Worm (Caenorhabditis elegans) whole organism, dauer: Measurements from ENCODE around the gene K10G9.2.

Experiments used
- unc-62 ChIP-seq: sonication (generic microtip); optimal IDR thresholded peaks from 2 replicates; lab custom pipeline; 2017; ENCODE audit warnings: missing biosample characterization, missing genetic modification reagents, missing genetic modification characterization

Gene K10G9.2

DNA sequence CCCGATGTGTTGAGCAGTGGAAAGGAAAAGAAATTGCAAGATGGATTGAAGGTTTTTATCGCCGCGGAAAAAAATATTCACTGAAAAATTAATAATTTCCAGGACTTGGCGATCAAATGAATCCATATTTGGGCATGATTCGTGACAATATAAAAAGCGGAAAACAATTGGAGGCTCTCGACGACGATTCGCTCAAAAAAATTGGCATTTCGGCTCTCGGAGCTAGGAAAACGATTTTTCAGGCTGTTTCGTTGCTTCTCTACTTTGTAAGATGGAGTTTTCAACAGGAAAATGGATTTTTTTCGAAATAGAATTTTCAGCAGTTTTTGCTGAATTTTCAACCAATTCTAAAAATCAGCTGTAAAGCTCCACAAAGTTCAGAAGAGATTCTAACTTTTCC is 13.9 kb upstream of the K10G9.2 start:
- no peak for TF ChIP-seq unc-62 (GFP tag; lab: Kevin White, UChicago)

ce11 chrIII:10278826-10279225 is 6.9 kb upstream of the K10G9.2 start, which contains the start of gene pad-2:
Gene pad-2 (plus strand): TSS chrIII:10279126.
- no peak for TF ChIP-seq unc-62 (GFP tag; lab: Kevin White, UChicago)

- no peak for TF ChIP-seq unc-62 (GFP tag; lab: Kevin White, UChicago)
Observed at ce11 chrIII:10284214-10284613, 1.5 kb upstream of the K10G9.2 start.

ce11 chrIII:10289790-10290189 is 4.1 kb downstream of the K10G9.2 start:
- TF ChIP-seq unc-62 (GFP tag; lab: Kevin White, UChicago): no peak

DNA sequence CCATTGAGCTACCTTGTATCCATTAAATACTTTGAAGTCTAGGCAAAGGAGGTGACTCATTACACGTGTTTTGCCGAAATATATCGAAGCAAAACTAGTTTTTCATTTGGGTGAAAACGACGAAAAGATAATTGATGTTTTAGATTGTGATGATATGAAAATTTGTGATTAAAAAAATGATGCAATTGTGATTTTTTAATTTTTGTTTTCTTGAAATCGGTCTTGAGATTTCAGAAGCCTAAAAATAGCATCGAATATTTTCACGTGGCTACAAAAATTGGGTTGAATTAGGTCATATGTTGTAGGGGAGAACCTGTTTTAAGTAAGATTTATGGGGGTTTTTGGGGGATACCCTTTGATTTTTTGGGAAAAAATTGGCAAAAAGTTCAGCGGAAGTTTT is 4.8 kb downstream of the K10G9.2 start:
- TF ChIP-seq unc-62 (GFP tag; lab: Kevin White, UChicago): no peak

ce11 chrIII:10293362-10293761 is 7.6 kb downstream of the K10G9.2 start:
- no peak for TF ChIP-seq unc-62 (GFP tag; lab: Kevin White, UChicago)

- no peak for TF ChIP-seq unc-62 (GFP tag; lab: Kevin White, UChicago)
Observed at ce11 chrIII:10293946-10294345, 8.2 kb downstream of the K10G9.2 start.

DNA sequence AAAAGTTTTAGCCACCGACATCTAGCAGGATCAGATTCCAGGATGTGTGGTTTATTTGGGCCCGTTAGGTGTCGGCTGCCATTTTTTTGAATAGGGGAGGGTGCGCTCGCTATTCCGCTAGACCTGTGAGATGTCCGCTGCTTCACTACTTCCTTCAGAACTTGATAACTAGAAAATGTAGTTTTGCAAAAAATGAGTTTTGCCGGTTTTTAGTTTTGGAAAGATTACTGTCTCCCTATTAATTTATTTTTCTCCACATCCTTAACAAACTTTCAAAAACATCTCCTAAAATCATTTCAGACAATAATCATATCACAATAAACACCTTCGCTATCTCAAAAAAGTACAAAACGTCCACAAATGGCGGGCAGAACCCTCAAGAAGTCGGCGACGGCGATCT is 9.1 kb downstream of the K10G9.2 start, which contains the start of gene vglu-2:
vglu-2 (plus strand) TSS at position 301 of the 400 bp plus-strand sequence.
- no peak for TF ChIP-seq unc-62 (GFP tag; lab: Kevin White, UChicago)

DNA sequence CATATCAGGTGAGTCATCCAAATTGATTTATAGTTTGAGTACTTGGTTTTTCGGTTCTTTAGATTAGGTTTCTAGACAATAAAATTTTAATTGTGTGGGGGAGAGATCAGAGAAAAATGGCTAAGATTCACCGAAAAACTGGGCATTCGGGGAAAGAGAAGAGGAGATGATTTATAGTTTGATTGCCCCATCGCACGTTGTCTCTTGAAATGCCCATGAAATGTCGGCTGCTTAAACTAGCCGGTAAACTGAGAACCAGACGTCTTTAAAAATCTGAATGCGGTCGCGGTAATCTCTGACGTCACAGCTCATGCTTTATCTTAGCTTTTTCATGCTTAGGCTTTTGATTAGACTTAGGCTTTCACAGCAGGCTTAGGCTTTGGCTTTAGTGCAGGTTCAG is 11.2 kb downstream of the K10G9.2 start:
- TF ChIP-seq unc-62 (GFP tag; lab: Kevin White, UChicago): no peak

- TF ChIP-seq unc-62 (GFP tag; lab: Kevin White, UChicago): no peak
Observed at ce11 chrIII:10300078-10300477, 14.4 kb downstream of the K10G9.2 start, which contains the start of gene vglu-3. Gene vglu-3 (plus strand): TSS chrIII:10300378.

- TF ChIP-seq unc-62 (GFP tag; lab: Kevin White, UChicago): no peak
Observed at ce11 chrIII:10305295-10305694, 19.6 kb downstream of the K10G9.2 start.

- no peak for TF ChIP-seq unc-62 (GFP tag; lab: Kevin White, UChicago)
Observed at ce11 chrIII:10306049-10306448, 20.3 kb downstream of the K10G9.2 start, which contains the start of gene T07A5.1. Gene T07A5.1 (minus strand): TSS chrIII:10306197.

DNA sequence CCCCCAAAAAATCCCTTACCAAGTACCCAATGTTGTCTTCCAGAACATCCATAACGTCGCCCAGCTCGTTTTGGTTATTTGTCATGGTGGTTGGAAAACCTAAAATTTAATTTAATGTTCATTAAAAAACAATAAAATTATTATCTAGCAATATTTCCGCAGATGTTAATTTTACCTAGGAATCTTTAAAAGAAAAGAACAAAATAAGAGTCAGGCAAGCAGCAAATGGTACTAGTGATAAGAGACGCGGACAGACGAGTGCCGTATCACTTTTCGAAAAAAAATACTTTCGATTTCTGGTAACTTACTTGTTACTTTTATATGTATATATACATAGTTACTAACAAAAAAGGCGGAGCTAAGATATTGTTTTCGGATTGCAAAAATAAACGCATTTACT is 25.3 kb downstream of the K10G9.2 start, which contains the start of gene T07A5.7:
T07A5.7 (minus strand) TSS at position 101 of the 400 bp plus-strand sequence.
- TF ChIP-seq unc-62 (GFP tag; lab: Kevin White, UChicago): no peak

- no peak for TF ChIP-seq unc-62 (GFP tag; lab: Kevin White, UChicago)
Observed at ce11 chrIII:10314234-10314633, 28.5 kb downstream of the K10G9.2 start.

ce11 chrIII:10318062-10318609 is 32.4 kb downstream of the K10G9.2 start, which contains the start of the genes unc-50 and ostf-4:
Gene unc-50 (minus strand): TSS chrIII:10318162.
Gene ostf-4 (minus strand): TSS chrIII:10318559.
- TF ChIP-seq unc-62 (GFP tag; lab: Kevin White, UChicago): no peak

- TF ChIP-seq unc-62 (GFP tag; lab: Kevin White, UChicago): no peak
Observed at ce11 chrIII:10318755-10319154, 33.0 kb downstream of the K10G9.2 start, which contains the start of gene unc-69. Gene unc-69 (plus strand): TSS chrIII:10318939.

DNA sequence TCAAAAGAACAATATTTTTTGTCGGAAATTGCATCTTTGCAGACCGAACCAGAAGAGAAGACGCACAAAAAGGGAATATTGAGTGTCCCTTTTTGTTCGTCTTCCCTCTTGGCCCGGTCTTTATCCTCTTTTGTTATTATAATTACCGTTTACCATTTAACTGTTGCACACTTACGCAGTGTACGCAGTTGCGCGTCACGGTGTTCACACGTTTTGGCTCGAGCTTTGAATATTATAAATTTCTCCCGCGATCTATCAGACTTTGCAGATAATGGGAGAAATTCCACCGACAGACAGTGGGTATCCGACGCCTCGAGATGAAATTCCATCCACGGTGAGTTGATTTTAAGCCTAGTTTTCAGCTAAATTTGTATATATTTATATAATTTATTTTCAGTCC is 35.1 kb downstream of the K10G9.2 start, which contains the start of gene sas-7:
sas-7 (plus strand) TSS at position 232 of the 400 bp plus-strand sequence.
- no peak for TF ChIP-seq unc-62 (GFP tag; lab: Kevin White, UChicago)
